Fruit fly (Drosophila melanogaster): ENCODE measurements around the gene Mgat2.

Mgat2 gene

DNA sequence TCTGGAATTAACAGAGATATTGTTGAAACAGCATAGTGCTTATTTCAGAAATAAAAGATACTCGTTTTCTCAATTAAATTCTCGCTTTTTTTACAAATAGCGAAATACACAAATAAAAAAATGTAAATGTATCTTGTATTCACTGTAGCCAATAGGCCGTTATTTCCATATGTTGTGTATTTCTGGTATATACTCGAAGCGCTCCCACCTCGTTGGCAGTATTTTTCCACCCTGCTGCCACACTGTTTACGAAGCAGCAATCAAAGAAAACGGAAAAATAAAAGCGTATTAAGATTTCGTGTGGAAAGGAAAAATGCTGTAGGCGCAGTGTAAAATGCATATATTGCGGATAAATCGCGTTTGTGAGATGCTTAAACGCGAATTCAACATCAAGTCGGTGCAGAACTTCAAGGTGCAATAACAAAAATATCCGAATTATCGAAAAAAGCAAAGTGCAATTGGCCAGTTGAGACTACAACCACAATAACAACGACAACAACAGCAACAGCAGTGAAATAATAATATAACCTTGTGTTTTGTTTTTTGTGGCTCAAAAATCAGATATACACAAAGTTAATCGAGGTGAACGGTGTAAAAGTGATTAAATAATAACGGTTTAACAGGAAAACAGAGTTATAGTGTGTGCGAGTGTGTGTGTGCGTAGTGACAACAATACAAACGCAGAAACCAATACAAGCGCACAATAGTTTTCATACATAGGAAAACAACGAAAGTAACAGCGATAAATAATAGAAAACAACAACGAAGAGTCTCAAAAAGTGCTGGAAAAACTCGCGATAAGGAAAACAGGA is 36.2 kb upstream of the Mgat2 start, which contains the start of gene sima (continued):
- no peak for TF ChIP-seq NfI (GFP tag; optimal IDR thresholded peaks at IDR 0.05)
- TF ChIP-seq Doc2 (GFP tag; IDR thresholded peaks at IDR 0.05) = no peak
- no peak for TF ChIP-seq gcm2 (GFP tag; optimal IDR thresholded peaks at IDR 0.05)
- no peak for TF ChIP-seq wor (GFP tag; IDR thresholded peaks at IDR 0.05)
- TF ChIP-seq Bdp1 (GFP tag; optimal IDR thresholded peaks at IDR 0.05) = no peak
- peak; percentile 65 for TF ChIP-seq MESR4 (GFP tag; optimal IDR thresholded peaks at IDR 0.05)
- TF ChIP-seq kay (GFP tag; optimal IDR thresholded peaks at IDR 0.05) = no peak
- no peak for TF ChIP-seq NFAT (GFP tag; IDR thresholded peaks at IDR 0.05)
- TF ChIP-seq ase (GFP tag; IDR thresholded peaks at IDR 0.05) = no peak
- no peak for TF ChIP-seq zen (tag; optimal IDR thresholded peaks at IDR 0.05)
- no peak for TF ChIP-seq CG1647 (GFP tag; optimal IDR thresholded peaks at IDR 0.05)
- no peak for TF ChIP-seq ab (GFP tag; optimal IDR thresholded peaks at IDR 0.05)
- no peak for TF ChIP-seq CG6272 (GFP tag; IDR thresholded peaks at IDR 0.05)
- no peak for TF ChIP-seq CG4854 (GFP tag; optimal IDR thresholded peaks at IDR 0.05)
- TF ChIP-seq CG3407 (GFP tag; optimal IDR thresholded peaks at IDR 0.05) = no peak
- peak; percentile 15 for TF ChIP-seq CG10979 (tag; optimal IDR thresholded peaks at IDR 0.05)
- no peak for TF ChIP-seq insv (GFP tag; optimal IDR thresholded peaks at IDR 0.05)
- no peak for TF ChIP-seq gcm (GFP tag; optimal IDR thresholded peaks at IDR 0.05)
- TF ChIP-seq CG3847 (GFP tag; IDR thresholded peaks at IDR 0.05) = peak; percentile 26; the same call in 1 of the 2 replicates
- TF ChIP-seq CG10274 (GFP tag; optimal IDR thresholded peaks at IDR 0.05) = no peak
- TF ChIP-seq CG18262 (tag; optimal IDR thresholded peaks at IDR 0.05) = peak; percentile 23
- TF ChIP-seq zen2 (GFP tag; IDR thresholded peaks at IDR 0.05; ENCODE audit: partially characterized antibody) = no peak
- TF ChIP-seq CG10959 (GFP tag; IDR thresholded peaks at IDR 0.05) = no peak
- peak; percentile 47 for TF ChIP-seq CG7839 (tag; optimal IDR thresholded peaks at IDR 0.05)
- TF ChIP-seq C15 (GFP tag; IDR thresholded peaks at IDR 0.05) = no peak
- TF ChIP-seq CG14014 (GFP tag; IDR thresholded peaks at IDR 0.05) = 0 out of 2 replicates have a peak, but pooled peaks have one; percentile 31
- no peak for TF ChIP-seq ac (GFP tag; optimal IDR thresholded peaks at IDR 0.05)
- 0 out of 2 replicates have a peak, but pooled peaks have one; percentile 19 for TF ChIP-seq unc-4 (GFP tag; IDR thresholded peaks at IDR 0.05; ENCODE audit: partially characterized antibody)
- no peak for TF ChIP-seq corto (GFP tag; optimal IDR thresholded peaks at IDR 0.05)
- peak; percentile 62 for TF ChIP-seq CG33213 (GFP tag; optimal IDR thresholded peaks at IDR 0.05)
- TF ChIP-seq Poxn (GFP tag; IDR thresholded peaks at IDR 0.05) = no peak
- TF ChIP-seq CG2202 (tag; optimal IDR thresholded peaks at IDR 0.05) = no peak
- peak; percentile 36 for TF ChIP-seq CG13296 (GFP tag; optimal IDR thresholded peaks at IDR 0.05)
- TF ChIP-seq pho (GFP tag; optimal IDR thresholded peaks at IDR 0.05) = no peak
- peak; percentile 55 for TF ChIP-seq CG8924 (tag; optimal IDR thresholded peaks at IDR 0.05)
- no peak for TF ChIP-seq CG34224 (GFP tag; IDR thresholded peaks at IDR 0.05; ENCODE audit: partially characterized antibody)
- TF ChIP-seq Oli (tag; optimal IDR thresholded peaks at IDR 0.05) = no peak
- peak; percentile 57 for TF ChIP-seq NK7.1 (GFP tag; optimal IDR thresholded peaks at IDR 0.05)
- 0 out of 2 replicates have a peak, but pooled peaks have one; percentile 17 for TF ChIP-seq stc (GFP tag; IDR thresholded peaks at IDR 0.05)
- no peak for TF ChIP-seq pum (GFP tag; optimal IDR thresholded peaks at IDR 0.05)
- peak; percentile 44 for TF ChIP-seq CG8388 (GFP tag; optimal IDR thresholded peaks at IDR 0.05)
- no peak for TF ChIP-seq sim (GFP tag; IDR thresholded peaks at IDR 0.05)
- no peak for TF ChIP-seq CG12942 (GFP tag; optimal IDR thresholded peaks at IDR 0.05)
- TF ChIP-seq CG2889 (GFP tag; IDR thresholded peaks at IDR 0.05) = no peak
- TF ChIP-seq Chrac-16 (GFP tag; optimal IDR thresholded peaks at IDR 0.05) = peak; percentile 43
- peak; percentile 86 for TF ChIP-seq pzg (GFP tag; optimal IDR thresholded peaks at IDR 0.05)
- TF ChIP-seq H2.0 (GFP tag; IDR thresholded peaks at IDR 0.05) = no peak; the same call in 1 of the 2 replicates
- TF ChIP-seq CG13287 (GFP tag; IDR thresholded peaks at IDR 0.05; ENCODE audit: partially characterized antibody) = peak; percentile 25; the same call in 1 of the 2 replicates
- no peak for TF ChIP-seq CG17612 (GFP tag; IDR thresholded peaks at IDR 0.05)
- peak; percentile 27 for TF ChIP-seq p53 (GFP tag; optimal IDR thresholded peaks at IDR 0.05)

All from whole organism, embryonic.